Worm (Caenorhabditis elegans) whole organism, L2 larva: ENCODE data around the gene arcp-1.

ENCODE experiments used
- F13H6.1 ChIP-seq: sonication (generic microtip); optimal IDR thresholded peaks from 2 replicates; lab custom pipeline; 2016; ENCODE audit warnings: missing genetic modification characterization, missing compliant biosample characterization
- R02D3.7 ChIP-seq: fragments of 150-350 bp; optimal IDR thresholded peaks from 2 replicates; lab custom pipeline; 2014; ENCODE audit warnings: missing biosample characterization, missing genetic modification characterization
- Y55F3AM.14 ChIP-seq: fragments of 200-800 bp; sonication (Bioruptor generic); optimal IDR thresholded peaks from 2 replicates; lab custom pipeline; 2018; ENCODE audit warnings: mild to moderate bottlenecking, missing genetic modification characterization, missing compliant biosample characterization
- ZK546.5 ChIP-seq: sonication (generic microtip); optimal IDR thresholded peaks from 2 replicates; lab custom pipeline; 2017; ENCODE audit warnings: missing biosample characterization, missing genetic modification characterization
- aly-2 ChIP-seq: fragments of 150-350 bp; optimal IDR thresholded peaks from 2 replicates; lab custom pipeline; 2014; ENCODE audit warnings: missing biosample characterization, missing genetic modification characterization
- ama-1 ChIP-seq: fragments of 150-350 bp; optimal IDR thresholded peaks from 2 replicates; lab custom pipeline; 2018; ENCODE audit warnings: inconsistent platforms
- blmp-1 ChIP-seq: sonication (generic microtip); optimal IDR thresholded peaks from 2 replicates; lab custom pipeline; 2017; ENCODE audit warnings: missing genetic modification characterization, mild to moderate bottlenecking, missing compliant biosample characterization, antibody characterized with exemption, moderate library complexity; ENCODE audit not compliant: insufficient read depth
- ceh-16 ChIP-seq: fragments of 150-350 bp; optimal IDR thresholded peaks from 2 replicates; lab custom pipeline; 2014; ENCODE audit warnings: missing biosample characterization, missing genetic modification characterization
- ceh-82 ChIP-seq: fragments of 150-350 bp; optimal IDR thresholded peaks from 2 replicates; lab custom pipeline; 2014; ENCODE audit warnings: missing biosample characterization, missing genetic modification characterization
- crh-2 ChIP-seq: sonication (generic microtip); optimal IDR thresholded peaks from 2 replicates; lab custom pipeline; 2017; ENCODE audit warnings: missing biosample characterization, missing genetic modification characterization
- egl-27 ChIP-seq: sonication (generic microtip); optimal IDR thresholded peaks from 3 replicates; lab custom pipeline; 2017; ENCODE audit warnings: missing biosample characterization, missing genetic modification reagents, missing genetic modification characterization
- elt-3 ChIP-seq: sonication (generic microtip); optimal IDR thresholded peaks from 2 replicates; lab custom pipeline; 2017; ENCODE audit warnings: missing biosample characterization, missing genetic modification characterization
- fos-1 ChIP-seq: fragments of 150-350 bp; optimal IDR thresholded peaks from 2 replicates; lab custom pipeline; 2014; ENCODE audit warnings: missing biosample characterization, missing genetic modification characterization
- gmeb-1 ChIP-seq: fragments of 150-350 bp; optimal IDR thresholded peaks from 2 replicates; lab custom pipeline; 2014; ENCODE audit warnings: missing biosample characterization, missing genetic modification characterization
- lin-11 ChIP-seq: fragments of 150-350 bp; sonication (generic microtip); optimal IDR thresholded peaks from 2 replicates; lab custom pipeline; 2014; ENCODE audit warnings: missing biosample characterization, missing genetic modification characterization, inconsistent platforms, mixed read lengths
- lin-13 ChIP-seq: fragments of 150-350 bp; optimal IDR thresholded peaks from 2 replicates; lab custom pipeline; 2014; ENCODE audit warnings: missing biosample characterization, missing genetic modification reagents, missing genetic modification characterization
- lin-39 ChIP-seq: fragments of 150-350 bp; optimal IDR thresholded peaks from 2 replicates; lab custom pipeline; 2014; ENCODE audit warnings: missing biosample characterization, missing genetic modification reagents, missing genetic modification characterization
- lsy-2 ChIP-seq, 2 experiments: fragments of 150-350 bp in 1 of 2; sonication (generic microtip) in 1 of 2; optimal IDR thresholded peaks; 2 replicates each; lab custom pipeline; 2014 to 2017; ENCODE audit warnings: missing biosample characterization in 2 of 2, missing genetic modification characterization in 2 of 2
- mdl-1 ChIP-seq, 2 experiments: fragments of 150-350 bp in 1 of 2; sonication (generic microtip) in 1 of 2; optimal IDR thresholded peaks; 2 replicates each; lab custom pipeline; 2017; ENCODE audit warnings: missing biosample characterization in 2 of 2, missing genetic modification characterization in 2 of 2
- nhr-11 ChIP-seq: fragments of 150-350 bp; optimal IDR thresholded peaks from 2 replicates; lab custom pipeline; 2014; ENCODE audit warnings: missing biosample characterization, missing genetic modification characterization
- nhr-12 ChIP-seq: fragments of 150-350 bp; optimal IDR thresholded peaks from 2 replicates; lab custom pipeline; 2014; ENCODE audit warnings: missing biosample characterization, missing genetic modification characterization
- nhr-129 ChIP-seq: fragments of 150-350 bp; optimal IDR thresholded peaks from 2 replicates; lab custom pipeline; 2014; ENCODE audit warnings: missing biosample characterization, missing genetic modification characterization
- nhr-21 ChIP-seq: fragments of 150-350 bp; optimal IDR thresholded peaks from 2 replicates; lab custom pipeline; 2014; ENCODE audit warnings: missing biosample characterization, missing genetic modification characterization
- nhr-237 ChIP-seq: fragments of 150-350 bp; optimal IDR thresholded peaks from 2 replicates; lab custom pipeline; 2014; ENCODE audit warnings: missing biosample characterization, missing genetic modification characterization
- nhr-25 ChIP-seq: fragments of 150-350 bp; sonication (generic microtip); optimal IDR thresholded peaks from 3 replicates; lab custom pipeline; 2014; ENCODE audit warnings: missing biosample characterization, missing genetic modification characterization
- nhr-77 ChIP-seq: fragments of 150-350 bp; optimal IDR thresholded peaks from 2 replicates; lab custom pipeline; 2014; ENCODE audit warnings: missing biosample characterization, missing genetic modification characterization
- peb-1 ChIP-seq: fragments of 150-350 bp; optimal IDR thresholded peaks from 2 replicates; lab custom pipeline; 2014; ENCODE audit warnings: missing biosample characterization, missing genetic modification characterization
- sem-4 ChIP-seq: fragments of 150-350 bp; optimal IDR thresholded peaks from 2 replicates; lab custom pipeline; 2014; ENCODE audit warnings: missing biosample characterization, missing genetic modification reagents, missing genetic modification characterization
- sma-3 ChIP-seq: sonication (generic microtip); optimal IDR thresholded peaks from 2 replicates; lab custom pipeline; 2016; ENCODE audit warnings: missing genetic modification reagents, missing genetic modification characterization, missing compliant biosample characterization
- sma-9 ChIP-seq, 2 experiments: fragments of 150-350 bp in 1 of 2; sonication (generic microtip) in 1 of 2; optimal IDR thresholded peaks; 2 replicates each; lab custom pipeline; 2014 to 2016; ENCODE audit warnings: missing genetic modification characterization in 2 of 2, mild to moderate bottlenecking in 1 of 2, missing biosample characterization in 1 of 2, missing compliant biosample characterization in 1 of 2, missing genetic modification reagents in 1 of 2, moderate library complexity in 1 of 2
- snpc-4 ChIP-seq: fragments of 150-350 bp; optimal IDR thresholded peaks from 2 replicates; lab custom pipeline; 2014; ENCODE audit warnings: missing biosample characterization, missing genetic modification characterization
- unc-39 ChIP-seq: fragments of 150-350 bp; optimal IDR thresholded peaks from 2 replicates; lab custom pipeline; 2014; ENCODE audit warnings: missing biosample characterization, missing genetic modification characterization
- unc-55 ChIP-seq: fragments of 150-350 bp; sonication (generic microtip); optimal IDR thresholded peaks from 3 replicates; lab custom pipeline; 2014; ENCODE audit warnings: missing biosample characterization, missing genetic modification reagents, missing genetic modification characterization
- unc-62 ChIP-seq: fragments of 150-350 bp; optimal IDR thresholded peaks from 2 replicates; lab custom pipeline; 2014; ENCODE audit warnings: missing biosample characterization, missing genetic modification reagents, missing genetic modification characterization
- zag-1 ChIP-seq: fragments of 150-350 bp; optimal IDR thresholded peaks from 2 replicates; lab custom pipeline; 2014; ENCODE audit warnings: missing biosample characterization, missing genetic modification characterization

Gene arcp-1

ce11 chrIII:3742090-3742489 is 17.1 kb downstream of the arcp-1 start:
- TF ChIP-seq aly-2 (tag; lab: Kevin White, UChicago), result no peak
- TF ChIP-seq unc-39 (tag; lab: Kevin White, UChicago), result no peak

ce11 chrIII:3738331-3738730 is 20.9 kb downstream of the arcp-1 start:
- TF ChIP-seq egl-27 (no peak), mdl-1 (tag; optimal IDR thresholded peaks at IDR 0.05; lab: Kevin White, UChicago) (no peak), Y55F3AM.14 (GFP tag; lab: Kevin White, UChicago) (no peak), sma-3 (GFP tag; lab: Kevin White, UChicago) (no peak), nhr-25 (tag; lab: Kevin White, UChicago) (no peak), lin-39 (no peak), gmeb-1 (tag; lab: Kevin White, UChicago) (no peak), R02D3.7 (tag; lab: Kevin White, UChicago) (no peak), ceh-82 (no peak), lsy-2 (tag; optimal IDR thresholded peaks at IDR 0.05; lab: Kevin White, UChicago) (no peak), nhr-237 (no peak), ceh-16 (tag; lab: Kevin White, UChicago) (no peak), ama-1 (lab: Kevin White, UChicago) (no peak), peb-1 (tag; lab: Kevin White, UChicago) (no peak), zag-1 (tag; lab: Kevin White, UChicago) (no peak), unc-55 (GFP tag; lab: Kevin White, UChicago) (no peak), elt-3 (tag; lab: Kevin White, UChicago) (no peak), ZK546.5 (tag; lab: Kevin White, UChicago) (no peak), crh-2 (tag; lab: Kevin White, UChicago) (no peak), F13H6.1 (no peak)

- no peak for TF ChIP-seq lsy-2 (tag; optimal IDR thresholded peaks at IDR 0.05; lab: Kevin White, UChicago)
- TF ChIP-seq gmeb-1 (tag; lab: Kevin White, UChicago), result no peak
- TF ChIP-seq fos-1 (tag; lab: Kevin White, UChicago), result no peak
- no peak for TF ChIP-seq nhr-77 (tag; lab: Kevin White, UChicago)
- TF ChIP-seq nhr-11 (tag; lab: Kevin White, UChicago), result no peak
- TF ChIP-seq nhr-129 (tag; lab: Kevin White, UChicago), result no peak
- TF ChIP-seq blmp-1 (tag; lab: Kevin White, UChicago), result no peak
- TF ChIP-seq mdl-1 (tag; optimal IDR thresholded peaks at IDR 0.05; lab: Kevin White, UChicago), result no peak
- no peak for TF ChIP-seq ceh-16 (tag; lab: Kevin White, UChicago)
- TF ChIP-seq nhr-12 (tag; lab: Kevin White, UChicago), result no peak
- no peak for TF ChIP-seq lin-11 (tag; lab: Kevin White, UChicago)
- no peak for TF ChIP-seq nhr-21 (tag; lab: Kevin White, UChicago)
- no peak for TF ChIP-seq aly-2 (tag; lab: Kevin White, UChicago)
These were observed 21.5 kb downstream of the arcp-1 start for ce11 chrIII:3737742-3738141.

- TF ChIP-seq aly-2 (tag; lab: Kevin White, UChicago) (no peak), lin-13 (GFP tag; lab: Kevin White, UChicago) (no peak), ama-1 (lab: Kevin White, UChicago) (no peak), egl-27 (no peak), unc-62 (GFP tag; lab: Kevin White, UChicago) (no peak), nhr-21 (tag; lab: Kevin White, UChicago) (no peak), ZK546.5 (tag; lab: Kevin White, UChicago) (no peak), sem-4 (tag; lab: Kevin White, UChicago) (no peak), nhr-12 (tag; lab: Kevin White, UChicago) (no peak), sma-9 (GFP tag; optimal IDR thresholded peaks at IDR 0.05; lab: Kevin White, UChicago) (no peak), sma-9 (tag; optimal IDR thresholded peaks at IDR 0.05; lab: Kevin White, UChicago) (no peak), snpc-4 (tag; lab: Kevin White, UChicago) (no peak), ceh-16 (tag; lab: Kevin White, UChicago) (no peak), unc-55 (GFP tag; lab: Kevin White, UChicago) (no peak)
These were observed 22.9 kb downstream of the arcp-1 start, which contains the start of gene F34D10.4 for ce11 chrIII:3736302-3736701. Gene F34D10.4, plus strand, starts transcription at chrIII:3736602.
